Worm (Caenorhabditis elegans): ENCODE measurements around the gene T13G4.1.

DNA sequence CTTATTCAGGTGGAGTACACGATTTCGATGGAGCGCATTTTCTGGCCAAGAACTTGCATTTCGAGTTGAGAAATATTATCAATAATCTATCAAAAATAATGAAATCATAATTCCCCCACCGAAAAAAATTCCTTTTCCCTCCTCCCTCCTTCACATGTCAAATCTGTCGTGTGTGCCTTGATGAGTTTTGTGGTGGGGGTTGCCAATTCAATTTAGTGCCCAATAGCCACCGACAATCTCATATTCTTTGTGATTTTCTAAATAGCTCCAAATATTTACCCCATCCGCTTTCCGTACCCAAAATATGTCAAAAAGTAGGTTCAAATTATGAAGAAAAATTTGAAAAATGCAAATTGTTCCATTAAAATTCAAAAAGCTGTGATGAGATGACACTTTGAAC, 30.9 kb upstream of the T13G4.1 start, which contains the start of gene tmc-1:
- TF ChIP-seq nhr-12 (tag; optimal IDR thresholded peaks at IDR 0.05) = no peak
- TF ChIP-seq nhr-11 (tag; optimal IDR thresholded peaks at IDR 0.05) = no peak
- no peak for TF ChIP-seq mep-1 (tag; optimal IDR thresholded peaks at IDR 0.05)
- TF ChIP-seq ets-5 (GFP tag; IDR thresholded peaks at IDR 0.05) = no peak
- TF ChIP-seq aly-2 (tag; optimal IDR thresholded peaks at IDR 0.05) = no peak
- TF ChIP-seq xbp-1 (tag; optimal IDR thresholded peaks at IDR 0.05) = no peak
- no peak for TF ChIP-seq ztf-4 (tag; optimal IDR thresholded peaks at IDR 0.05)

All from whole organism, L1 larva.